Worm (Caenorhabditis elegans) whole organism, L4/young adult: ENCODE measurements around the gene toca-2.
"Not testable (repeated sequence)": the region's sequence is repeated elsewhere in the genome, so short reads cannot be mapped to it uniquely, and the experiment has no call there.

Source experiments
- W03F9.2 ChIP-seq: fragments of 150-350 bp; optimal IDR thresholded peaks from 2 replicates; lab custom pipeline; 2014; ENCODE audit warnings: missing biosample characterization, missing genetic modification characterization
- dao-5 ChIP-seq: sonication (generic microtip); optimal IDR thresholded peaks from 2 replicates; lab custom pipeline; 2016; ENCODE audit warnings: missing genotype, missing genetic modification characterization, moderate library complexity, missing compliant biosample characterization

- not testable (repeated sequence) for TF ChIP-seq dao-5 (tag; lab: Kevin White, UChicago); W03F9.2
Measured at ce11 chrIII:13751144-13751543, 4.6 kb upstream of the toca-2 start, which contains the start of gene mlc-7.
